Worm (Caenorhabditis elegans): ENCODE results near the gene F02E11.2.
A peak's percentile ranks its signal among the peaks of the same experiment; 100 is the strongest.

The F02E11.2 gene

ce11 chrII:3251782-3252181 is 10.8 kb upstream of the F02E11.2 start (continued):
- no peak for TF ChIP-seq ztf-11 (tag; optimal IDR thresholded peaks at IDR 0.05)

ce11 chrII:3259254-3259653 is 3.4 kb upstream of the F02E11.2 start, which contains the start of gene gcy-19:
gcy-19 (minus strand) TSS chrII:3259354.
- TF ChIP-seq tlp-1 (tag; optimal IDR thresholded peaks at IDR 0.05) = no peak

- TF ChIP-seq ama-1 (optimal IDR thresholded peaks at IDR 0.05) (no peak), grh-1 (GFP tag; IDR thresholded peaks at IDR 0.05) (no peak), mdl-1 (tag; optimal IDR thresholded peaks at IDR 0.05) (no peak), nhr-90 (tag; optimal IDR thresholded peaks at IDR 0.05; ENCODE audit: poor library complexity) (no peak), tbx-2 (tag; optimal IDR thresholded peaks at IDR 0.05) (no peak), pag-3 (tag; optimal IDR thresholded peaks at IDR 0.05; ENCODE audit: borderline replicate concordance, insufficient read depth) (no peak), ces-1 (GFP tag; optimal IDR thresholded peaks at IDR 0.05) (no peak), ztf-11 (tag; optimal IDR thresholded peaks at IDR 0.05) (no peak), hlh-4 (tag; optimal IDR thresholded peaks at IDR 0.05) (no peak), dpl-1 (GFP tag; optimal IDR thresholded peaks at IDR 0.05) (no peak)
Measured at ce11 chrII:3264704-3265103, 2.1 kb downstream of the F02E11.2 start.

- TF ChIP-seq efl-1 (optimal IDR thresholded peaks at IDR 0.05) (no peak), efl-1 (GFP tag; optimal IDR thresholded peaks at IDR 0.05 in 1 of 2) (no peak), fkh-8 (tag; optimal IDR thresholded peaks at IDR 0.05) (peak; percentile 11), hlh-17 (GFP tag; optimal IDR thresholded peaks at IDR 0.05; ENCODE audit: borderline replicate concordance) (no peak), fkh-4 (tag; optimal IDR thresholded peaks at IDR 0.05; ENCODE audit: borderline replicate concordance) (no peak)
Measured at ce11 chrII:3267365-3267764, 4.8 kb downstream of the F02E11.2 start, which contains the start of gene F02E11.7. F02E11.7 (plus strand) TSS chrII:3267665.

- TF ChIP-seq ceh-90 (tag; optimal IDR thresholded peaks at IDR 0.05) = no peak
- peak in 1 of 2 experiments; percentile 10 for TF ChIP-seq lsy-2 (tag; optimal IDR thresholded peaks at IDR 0.05)
- TF ChIP-seq snu-23 (GFP tag; optimal IDR thresholded peaks at IDR 0.05) = peak; percentile 3
- TF ChIP-seq pax-3 (tag; optimal IDR thresholded peaks at IDR 0.05) = no peak
- peak in 1 of 2 experiments; percentile 1 for TF ChIP-seq efl-1 (optimal IDR thresholded peaks at IDR 0.05)
- TF ChIP-seq efl-1 (GFP tag; optimal IDR thresholded peaks at IDR 0.05 in 1 of 2) = no peak
- TF ChIP-seq nhr-19 (GFP tag; conservative IDR thresholded peaks at IDR 0.05) = 0 out of 2 replicates have a peak, but pooled peaks have one; percentile 8
Measured at ce11 chrII:3267815-3268214, 5.2 kb downstream of the F02E11.2 start.

- TF ChIP-seq fkh-8 (tag; optimal IDR thresholded peaks at IDR 0.05) (peak; percentile 4), lin-39 (tag; optimal IDR thresholded peaks at IDR 0.05) (no peak), nhr-237 (tag; optimal IDR thresholded peaks at IDR 0.05) (no peak), dsc-1 (tag; optimal IDR thresholded peaks at IDR 0.05) (peak; percentile 59), F16B12.6 (tag; optimal IDR thresholded peaks at IDR 0.05) (no peak), fkh-10 (GFP tag; optimal IDR thresholded peaks at IDR 0.05) (no peak), nhr-71 (tag; optimal IDR thresholded peaks at IDR 0.05) (peak; percentile 27), ceh-90 (tag; optimal IDR thresholded peaks at IDR 0.05) (no peak), C16A3.4 (tag; optimal IDR thresholded peaks at IDR 0.05) (no peak), mep-1 (tag; optimal IDR thresholded peaks at IDR 0.05) (peak; percentile 9), efl-1 (optimal IDR thresholded peaks at IDR 0.05) (no peak), efl-1 (GFP tag; optimal IDR thresholded peaks at IDR 0.05 in 1 of 2) (no peak), hpl-2 (GFP tag; optimal IDR thresholded peaks at IDR 0.05) (no peak), unc-30 (tag; optimal IDR thresholded peaks at IDR 0.05) (peak; percentile 26), tbx-2 (tag; optimal IDR thresholded peaks at IDR 0.05) (no peak), tlp-1 (tag; optimal IDR thresholded peaks at IDR 0.05) (no peak)
Measured at ce11 chrII:3270598-3270997, 8.0 kb downstream of the F02E11.2 start.

Measured in whole organism, L1 larva.